Worm (Caenorhabditis elegans) whole organism, L1 larva: Measurements from ENCODE around the gene Y60A9.1.

ENCODE experiments used
- C16A3.4 ChIP-seq: fragments of 150-350 bp; optimal IDR thresholded peaks from 2 replicates; lab custom pipeline; 2014; ENCODE audit warnings: missing biosample characterization, missing genetic modification characterization
- F16B12.6 ChIP-seq: fragments of 150-350 bp; optimal IDR thresholded peaks from 2 replicates; lab custom pipeline; 2014; ENCODE audit warnings: missing biosample characterization, missing genetic modification characterization
- Y116A8C.19 ChIP-seq: sonication (generic microtip); optimal IDR thresholded peaks from 2 replicates; lab custom pipeline; 2016; ENCODE audit warnings: missing compliant biosample characterization, missing genetic modification characterization, borderline replicate concordance
- aly-2 ChIP-seq: fragments of 150-350 bp; optimal IDR thresholded peaks from 2 replicates; lab custom pipeline; 2014; ENCODE audit warnings: missing biosample characterization, missing genetic modification characterization
- ama-1 ChIP-seq: fragments of 150-350 bp; optimal IDR thresholded peaks from 2 replicates; lab custom pipeline; 2014
- blmp-1 ChIP-seq: fragments of 150-350 bp; optimal IDR thresholded peaks from 2 replicates; lab custom pipeline; 2014; ENCODE audit warnings: missing biosample characterization, missing genetic modification characterization
- ceh-63 ChIP-seq: fragments of 200-800 bp; sonication (Bioruptor generic); optimal IDR thresholded peaks from 2 replicates; lab custom pipeline; 2018; ENCODE audit warnings: mild to moderate bottlenecking, missing genetic modification characterization, missing compliant biosample characterization
- ceh-8 ChIP-seq: fragments of 200-800 bp; sonication (Bioruptor generic); optimal IDR thresholded peaks from 2 replicates; lab custom pipeline; 2018; ENCODE audit warnings: mild to moderate bottlenecking, missing genetic modification characterization, moderate library complexity, missing compliant biosample characterization
- ces-1 ChIP-seq: fragments of 150-350 bp; optimal IDR thresholded peaks from 2 replicates; lab custom pipeline; 2014; ENCODE audit warnings: missing biosample characterization, missing genetic modification reagents, missing genetic modification characterization
- efl-1 ChIP-seq, 4 experiments: fragments of 150-350 bp; optimal IDR thresholded peaks in 3 of 4; peaks in 1 of 4; 1 replicate in 1 of 4; 2 replicates in 3 of 4; lab custom pipeline; 2014; ENCODE audit warnings: missing biosample characterization in 2 of 4, missing genetic modification characterization in 2 of 4, missing genetic modification reagents in 2 of 4
- elt-3 ChIP-seq, 6 experiments: fragments of 150-350 bp in 1 of 6; sonication (generic microtip); optimal IDR thresholded peaks; 2 replicates each; lab custom pipeline; 2017 to 2018; ENCODE audit warnings: missing biosample characterization in 6 of 6, missing genetic modification characterization in 6 of 6, inconsistent platforms in 1 of 6
- fkh-10 ChIP-seq: sonication (generic microtip); optimal IDR thresholded peaks from 2 replicates; lab custom pipeline; 2017; ENCODE audit warnings: missing biosample characterization, missing genetic modification reagents, missing genetic modification characterization
- fos-1 ChIP-seq: fragments of 150-350 bp; optimal IDR thresholded peaks from 2 replicates; lab custom pipeline; 2014; ENCODE audit warnings: missing biosample characterization, missing genetic modification characterization
- grh-1 ChIP-seq: fragments of 200-800 bp; sonication (Bioruptor generic); IDR thresholded peaks from 2 replicates; pipeline ENCODE4 v1.3.6; 2022; ENCODE audit warnings: missing genetic modification reagents, missing genetic modification characterization, missing compliant biosample characterization
- hpl-2 ChIP-seq: fragments of 150-350 bp; optimal IDR thresholded peaks from 2 replicates; lab custom pipeline; 2014; ENCODE audit warnings: missing biosample characterization, missing genetic modification reagents, missing genetic modification characterization
- isw-1 ChIP-seq: fragments of 200-800 bp; sonication (Bioruptor generic); IDR thresholded peaks from 2 replicates; pipeline ENCODE4 v1.3.6; 2022; ENCODE audit warnings: missing genetic modification characterization, missing compliant biosample characterization
- lin-13 ChIP-seq: fragments of 150-350 bp; optimal IDR thresholded peaks from 2 replicates; lab custom pipeline; 2014; ENCODE audit warnings: missing biosample characterization, missing genetic modification reagents, missing genetic modification characterization
- lin-14 ChIP-seq: fragments of 200-800 bp; sonication (Bioruptor generic); optimal IDR thresholded peaks from 2 replicates; lab custom pipeline; 2018; ENCODE audit warnings: mild to moderate bottlenecking, missing genetic modification characterization, moderate library complexity, missing compliant biosample characterization
- lin-15B ChIP-seq: fragments of 150-350 bp; sonication (generic microtip); optimal IDR thresholded peaks from 3 replicates; lab custom pipeline; 2014; ENCODE audit warnings: missing biosample characterization, missing genetic modification characterization
- lin-35 ChIP-seq, 2 experiments: fragments of 150-350 bp; optimal IDR thresholded peaks; 2 replicates each; lab custom pipeline; 2014; ENCODE audit warnings: missing biosample characterization in 2 of 2, missing genetic modification characterization in 2 of 2, missing genetic modification reagents in 2 of 2
- lir-3 ChIP-seq: sonication (generic microtip); optimal IDR thresholded peaks from 2 replicates; lab custom pipeline; 2016; ENCODE audit warnings: mild to moderate bottlenecking, missing genetic modification characterization, moderate library complexity, missing compliant biosample characterization; ENCODE audit not compliant: poor library complexity
- lsy-2 ChIP-seq, 2 experiments: fragments of 150-350 bp; optimal IDR thresholded peaks; 2 replicates each; lab custom pipeline; 2014; ENCODE audit warnings: missing biosample characterization in 2 of 2, missing genetic modification characterization in 2 of 2
- mdl-1 ChIP-seq, 2 experiments: fragments of 150-350 bp; optimal IDR thresholded peaks; 2 replicates each; lab custom pipeline; 2014 to 2017; ENCODE audit warnings: missing biosample characterization in 2 of 2, missing genetic modification characterization in 2 of 2, inconsistent platforms in 1 of 2
- mef-2 ChIP-seq: fragments of 150-350 bp; optimal IDR thresholded peaks from 2 replicates; lab custom pipeline; 2014; ENCODE audit warnings: missing biosample characterization, missing genetic modification characterization
- nhr-11 ChIP-seq: fragments of 150-350 bp; optimal IDR thresholded peaks from 2 replicates; lab custom pipeline; 2014; ENCODE audit warnings: missing biosample characterization, missing genetic modification characterization
- nhr-12 ChIP-seq: sonication (generic microtip); optimal IDR thresholded peaks from 2 replicates; lab custom pipeline; 2017; ENCODE audit warnings: missing biosample characterization, missing genetic modification characterization
- nhr-20 ChIP-seq: sonication (generic microtip); optimal IDR thresholded peaks from 2 replicates; lab custom pipeline; 2016; ENCODE audit warnings: mild to moderate bottlenecking, missing genetic modification characterization, missing compliant biosample characterization
- nhr-237 ChIP-seq: fragments of 150-350 bp; optimal IDR thresholded peaks from 2 replicates; lab custom pipeline; 2014; ENCODE audit warnings: missing biosample characterization, missing genetic modification characterization
- nhr-47 ChIP-seq: sonication (generic microtip); optimal IDR thresholded peaks from 2 replicates; lab custom pipeline; 2016; ENCODE audit warnings: mild to moderate bottlenecking, missing genetic modification characterization, moderate library complexity, missing compliant biosample characterization
- nhr-71 ChIP-seq: sonication (generic microtip); optimal IDR thresholded peaks from 2 replicates; lab custom pipeline; 2016; ENCODE audit warnings: mild to moderate bottlenecking, missing genetic modification characterization, moderate library complexity, missing compliant biosample characterization
- nhr-84 ChIP-seq: sonication (generic microtip); optimal IDR thresholded peaks from 2 replicates; lab custom pipeline; 2017; ENCODE audit warnings: missing biosample characterization, missing genetic modification characterization
- nhr-90 ChIP-seq: sonication (generic microtip); optimal IDR thresholded peaks from 2 replicates; lab custom pipeline; 2016; ENCODE audit warnings: mild to moderate bottlenecking, missing genetic modification characterization, missing compliant biosample characterization; ENCODE audit not compliant: poor library complexity
- rnt-1 ChIP-seq: sonication (generic microtip); optimal IDR thresholded peaks from 2 replicates; lab custom pipeline; 2016; ENCODE audit warnings: mild to moderate bottlenecking, missing genetic modification characterization, moderate library complexity, missing compliant biosample characterization
- skn-1 ChIP-seq: fragments of 150-350 bp; optimal IDR thresholded peaks from 2 replicates; lab custom pipeline; 2014; ENCODE audit warnings: missing biosample characterization, missing genetic modification characterization
- swsn-7 ChIP-seq: sonication (generic microtip); optimal IDR thresholded peaks from 2 replicates; lab custom pipeline; 2016; ENCODE audit warnings: missing genetic modification characterization, missing compliant biosample characterization
- vab-15 ChIP-seq: sonication (generic microtip); optimal IDR thresholded peaks from 2 replicates; lab custom pipeline; 2017; ENCODE audit warnings: missing genotype, mild to moderate bottlenecking, missing genetic modification characterization, missing compliant biosample characterization
- xbp-1 ChIP-seq: sonication (generic microtip); optimal IDR thresholded peaks from 2 replicates; lab custom pipeline; 2016; ENCODE audit warnings: missing genetic modification characterization, missing compliant biosample characterization
- ztf-11 ChIP-seq, 2 experiments: sonication (generic microtip); optimal IDR thresholded peaks; 2 replicates each; lab custom pipeline; 2016 to 2017; ENCODE audit warnings: missing genetic modification characterization in 2 of 2, missing biosample characterization in 1 of 2, missing compliant biosample characterization in 1 of 2

The Y60A9.1 gene

DNA sequence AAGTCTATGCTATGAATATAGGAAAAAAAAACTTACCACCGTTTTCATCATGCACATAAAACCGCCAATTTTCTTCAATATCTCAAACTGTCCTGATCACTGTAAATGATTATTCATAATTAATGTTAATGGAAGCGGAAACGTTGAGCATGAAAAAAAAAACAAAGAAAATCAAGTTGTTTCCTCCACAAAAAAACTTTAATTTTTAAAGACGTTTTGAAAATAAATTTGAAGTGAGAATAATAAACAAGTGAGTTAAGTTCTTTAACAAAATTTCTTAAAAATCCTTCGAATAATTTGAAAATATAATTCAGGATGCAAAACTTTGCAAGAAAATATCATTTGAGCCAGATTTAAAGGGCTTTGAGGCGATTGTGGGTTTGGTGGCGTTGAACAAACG is 24.9 kb downstream of the Y60A9.1 start, which contains the start of gene irk-3:
Gene irk-3, minus strand, starts transcription at position 101 of the 400 bp plus-strand sequence.
- TF ChIP-seq nhr-12 (tag; lab: Kevin White, UChicago) (no peak), nhr-237 (tag; lab: Kevin White, UChicago) (no peak), nhr-84 (tag; lab: Kevin White, UChicago) (no peak)

- TF ChIP-seq blmp-1 (tag; lab: Kevin White, UChicago) (no peak), grh-1 (GFP tag; lab: Robert Waterston, UW) (no peak), lir-3 (tag; lab: Kevin White, UChicago) (no peak)
- TF ChIP-seq, all 84 proteins: peak for 0
Observed at ce11 chrX:14366081-14366480, 29.1 kb downstream of the Y60A9.1 start.

DNA sequence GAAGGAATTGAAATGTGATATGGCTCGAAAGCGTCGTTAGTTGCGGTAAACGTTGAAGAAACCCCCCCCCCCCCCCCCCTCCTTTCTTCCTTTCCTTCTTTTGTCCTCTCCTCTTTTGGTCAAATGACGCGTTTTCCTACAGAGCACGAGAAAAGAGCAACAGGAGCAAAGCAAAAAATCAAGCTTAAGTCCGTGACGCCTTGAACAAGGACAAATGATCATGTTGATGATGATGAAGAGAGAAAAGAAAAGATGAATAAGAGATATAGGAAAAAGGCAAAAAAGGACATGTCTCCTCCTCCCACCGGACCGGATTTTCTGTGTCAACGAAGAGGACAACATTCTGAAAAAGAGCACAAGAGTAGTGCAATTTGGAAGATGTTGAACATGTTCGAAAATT is 35.6 kb downstream of the Y60A9.1 start:
- peak; percentile 39 for TF ChIP-seq lin-14 (GFP tag; lab: Kevin White, UChicago)
- no peak for TF ChIP-seq isw-1
- TF ChIP-seq fkh-10 (GFP tag; lab: Kevin White, UChicago) = peak; percentile 47
- no peak for TF ChIP-seq lin-15B (tag; lab: Kevin White, UChicago)
- no peak for TF ChIP-seq ama-1 (lab: Kevin White, UChicago)
- TF ChIP-seq vab-15 (tag; lab: Kevin White, UChicago) = no peak

DNA sequence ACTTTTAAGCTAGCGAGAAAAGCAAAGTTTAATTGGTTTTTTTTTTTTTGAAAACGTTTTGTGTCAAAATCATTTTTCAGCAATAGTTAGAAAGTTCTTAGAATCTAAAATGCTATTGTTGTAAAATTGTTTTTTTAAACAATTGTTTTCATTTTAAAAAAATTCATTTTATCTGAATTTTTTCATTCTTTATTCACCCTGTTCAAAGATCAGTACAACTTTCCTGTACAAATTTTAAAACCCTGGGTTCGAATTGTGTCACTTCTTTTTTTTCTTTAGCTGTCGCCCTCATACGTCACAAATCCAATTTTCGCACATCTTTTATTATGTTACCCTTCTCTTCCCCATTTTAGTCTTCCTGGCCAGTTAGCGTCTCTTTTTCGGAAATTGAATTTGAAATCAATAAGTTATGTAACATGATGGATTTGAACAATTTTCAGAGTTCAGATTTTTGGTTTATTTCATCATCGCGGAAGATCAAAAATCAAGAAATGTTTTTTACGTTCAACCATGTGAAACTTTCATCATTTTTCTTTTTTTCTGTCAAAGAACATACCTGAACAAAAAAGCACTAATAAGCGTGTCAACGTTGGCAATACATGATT is 38.4 kb downstream of the Y60A9.1 start:
- TF ChIP-seq ceh-8 (GFP tag; lab: Kevin White, UChicago) (peak; percentile 47), nhr-12 (tag; lab: Kevin White, UChicago) (no peak), lsy-2 (tag; optimal IDR thresholded peaks at IDR 0.05; lab: Kevin White, UChicago) (peak; percentile 9 to 15), fos-1 (tag; lab: Kevin White, UChicago) (no peak), swsn-7 (tag; lab: Kevin White, UChicago) (peak; percentile 28), xbp-1 (tag; lab: Kevin White, UChicago) (no peak), ces-1 (GFP tag; lab: Kevin White, UChicago) (peak; percentile 98), lin-14 (GFP tag; lab: Kevin White, UChicago) (peak; percentile 91), isw-1 (no peak), mdl-1 (tag; optimal IDR thresholded peaks at IDR 0.05; lab: Kevin White, UChicago) (no peak), fkh-10 (GFP tag; lab: Kevin White, UChicago) (peak; percentile 98), nhr-47 (peak; percentile 50), nhr-71 (tag; lab: Kevin White, UChicago) (peak; percentile 60)

- TF ChIP-seq nhr-84 (tag; lab: Kevin White, UChicago) (no peak), lir-3 (tag; lab: Kevin White, UChicago) (no peak), Y116A8C.19 (tag; lab: Kevin White, UChicago) (no peak), aly-2 (tag; lab: Kevin White, UChicago) (no peak), hpl-2 (no peak), ceh-63 (GFP tag; lab: Kevin White, UChicago) (no peak), skn-1 (tag; lab: Kevin White, UChicago) (no peak)
Observed at ce11 chrX:14355034-14355433, 40.1 kb downstream of the Y60A9.1 start.

DNA sequence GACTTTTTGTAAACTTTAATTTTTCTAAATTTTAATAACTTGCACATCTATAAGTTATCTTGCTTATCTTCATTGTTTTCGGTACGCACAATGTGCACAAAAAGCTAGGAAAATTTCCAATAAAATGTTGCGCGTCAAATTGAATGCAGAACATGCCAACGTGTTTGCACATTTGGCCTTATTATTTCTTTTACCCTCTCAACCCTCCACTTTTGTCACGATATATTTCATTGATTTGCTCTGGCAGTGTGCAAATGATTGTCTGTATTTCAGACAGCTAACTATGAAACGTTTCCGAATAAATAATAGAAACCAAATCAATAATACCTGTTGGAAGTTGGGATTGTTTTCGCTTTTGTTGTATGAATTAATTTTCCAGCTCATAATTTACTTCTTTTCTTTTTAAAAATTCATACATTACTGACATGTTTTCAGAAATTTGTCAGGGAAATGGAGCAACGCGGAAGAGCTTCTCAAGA is 45.4 kb downstream of the Y60A9.1 start, which contains the start of gene wdr-5.2:
Gene wdr-5.2, plus strand, starts transcription at position 429 of the 479 bp plus-strand sequence.
- TF ChIP-seq efl-1 (optimal IDR thresholded peaks at IDR 0.05; lab: Kevin White, UChicago) (peak; percentile 3 to 20), efl-1 (GFP tag; optimal IDR thresholded peaks at IDR 0.05 in 1 of 2; lab: Kevin White, UChicago) (no peak), swsn-7 (tag; lab: Kevin White, UChicago) (no peak), nhr-20 (tag; lab: Kevin White, UChicago) (peak; percentile 5), fos-1 (tag; lab: Kevin White, UChicago) (peak; percentile 31), nhr-90 (no peak), fkh-10 (GFP tag; lab: Kevin White, UChicago) (no peak), lin-35 (GFP tag; optimal IDR thresholded peaks at IDR 0.05; lab: Kevin White, UChicago) (peak; percentile 2 to 30), lin-13 (GFP tag; lab: Kevin White, UChicago) (no peak), rnt-1 (peak; percentile 26), Y116A8C.19 (tag; lab: Kevin White, UChicago) (no peak), mef-2 (no peak), C16A3.4 (tag; lab: Kevin White, UChicago) (no peak), lsy-2 (tag; optimal IDR thresholded peaks at IDR 0.05; lab: Kevin White, UChicago) (peak in 1 of 2 experiments; percentile 49), F16B12.6 (peak; percentile 77), nhr-11 (tag; lab: Kevin White, UChicago) (no peak), elt-3 (tag; optimal IDR thresholded peaks at IDR 0.05; lab: Kevin White, UChicago) (no peak), blmp-1 (tag; lab: Kevin White, UChicago) (no peak), ztf-11 (tag; optimal IDR thresholded peaks at IDR 0.05; lab: Kevin White, UChicago) (no peak)
